Fruit fly (Drosophila melanogaster) whole organism, embryonic: ENCODE measurements around the gene Or94b.
A peak's percentile ranks its signal among the peaks of the same experiment; 100 is the strongest.

Experiments used
- Abd-B ChIP-seq: fragments of 200-800 bp; sonication (Bioruptor generic); optimal IDR thresholded peaks from 2 replicates; lab custom pipeline; 2018; ENCODE audit warnings: missing biosample characterization, mild to moderate bottlenecking, missing genetic modification characterization, moderate library complexity
- Adf1 ChIP-seq: fragments of 200-800 bp; sonication (Bioruptor generic); IDR thresholded peaks from 2 replicates; pipeline ENCODE4 v1.3.6; 2022; ENCODE audit warnings: missing biosample characterization, missing genetic modification characterization
- BEAF-32 ChIP-seq: fragments of 200-800 bp; sonication (Bioruptor generic); optimal IDR thresholded peaks from 3 replicates; lab custom pipeline; 2017; ENCODE audit warnings: missing biosample characterization, missing genetic modification characterization, mild to moderate bottlenecking, moderate library complexity, missing genetic modification reagents
- CG10979 ChIP-seq: fragments of 200-800 bp; sonication (Bioruptor generic); optimal IDR thresholded peaks from 2 replicates; lab custom pipeline; 2018; ENCODE audit warnings: missing biosample characterization, mild to moderate bottlenecking, missing genetic modification characterization, moderate library complexity
- CG12071 ChIP-seq: fragments of 200-800 bp; sonication (Bioruptor generic); optimal IDR thresholded peaks from 3 replicates; lab custom pipeline; 2018; ENCODE audit warnings: missing biosample characterization, mild to moderate bottlenecking, missing genetic modification characterization
- CG1602 ChIP-seq: fragments of 200-800 bp; sonication (Bioruptor generic); optimal IDR thresholded peaks from 3 replicates; lab custom pipeline; 2016; ENCODE audit warnings: missing biosample characterization, missing genetic modification characterization
- CG1647 ChIP-seq: fragments of 200-800 bp; sonication (Bioruptor generic); optimal IDR thresholded peaks from 3 replicates; lab custom pipeline; 2016; ENCODE audit warnings: missing biosample characterization, missing genetic modification characterization
- CG16815 ChIP-seq: fragments of 200-800 bp; sonication (Bioruptor generic); optimal IDR thresholded peaks from 3 replicates; lab custom pipeline; 2017; ENCODE audit warnings: missing biosample characterization, mild to moderate bottlenecking, missing genetic modification characterization
- CG18262 ChIP-seq: fragments of 200-800 bp; optimal IDR thresholded peaks from 3 replicates; lab custom pipeline; 2019; ENCODE audit warnings: missing biosample characterization, mild to moderate bottlenecking, missing genetic modification characterization, moderate library complexity
- CG18476 ChIP-seq: fragments of 200-800 bp; sonication (Bioruptor generic); optimal IDR thresholded peaks from 2 replicates; lab custom pipeline; 2016; ENCODE audit warnings: missing biosample characterization, mild to moderate bottlenecking, missing genetic modification characterization
- CG2712 ChIP-seq: fragments of 200-800 bp; optimal IDR thresholded peaks from 3 replicates; lab custom pipeline; 2019; ENCODE audit warnings: missing biosample characterization, mild to moderate bottlenecking, missing genetic modification characterization, moderate library complexity
- CG31441 ChIP-seq: fragments of 200-800 bp; sonication (Bioruptor generic); IDR thresholded peaks from 2 replicates; pipeline ENCODE4 v1.3.6; 2022; ENCODE audit warnings: missing biosample characterization, missing genetic modification characterization
- CG32772 ChIP-seq: fragments of 200-800 bp; sonication (Bioruptor generic); IDR thresholded peaks from 2 replicates; pipeline ENCODE4 v1.3.6; 2022; ENCODE audit warnings: missing biosample characterization, missing genetic modification characterization
- CG4360 ChIP-seq: fragments of 200-800 bp; sonication (Bioruptor generic); IDR thresholded peaks from 2 replicates; pipeline ENCODE4 v1.3.6; 2022; ENCODE audit warnings: missing biosample characterization, missing genetic modification characterization
- CG4404 ChIP-seq: fragments of 200-800 bp; sonication (Bioruptor generic); IDR thresholded peaks from 2 replicates; pipeline ENCODE4 v1.3.6; 2022; ENCODE audit warnings: missing biosample characterization, missing genetic modification characterization
- CG6654 ChIP-seq: fragments of 200-800 bp; sonication (Bioruptor generic); optimal IDR thresholded peaks from 2 replicates; lab custom pipeline; 2017; ENCODE audit warnings: missing biosample characterization, mild to moderate bottlenecking, missing genetic modification characterization
- CG6683 ChIP-seq: fragments of 200-800 bp; sonication (Bioruptor generic); optimal IDR thresholded peaks from 2 replicates; lab custom pipeline; 2017; ENCODE audit warnings: missing biosample characterization, mild to moderate bottlenecking, missing genetic modification characterization, missing genetic modification reagents
- CG6791 ChIP-seq: fragments of 200-800 bp; sonication (Bioruptor generic); IDR thresholded peaks from 3 replicates; pipeline ENCODE4 v1.3.6; 2022; ENCODE audit warnings: missing biosample characterization, missing genetic modification characterization; ENCODE audit not compliant: partially characterized antibody
- CG7271 ChIP-seq: fragments of 200-800 bp; sonication (Bioruptor generic); optimal IDR thresholded peaks from 2 replicates; lab custom pipeline; 2018; ENCODE audit warnings: missing biosample characterization, mild to moderate bottlenecking, missing genetic modification characterization, moderate library complexity
- CG7928 ChIP-seq: fragments of 200-800 bp; sonication (Bioruptor generic); optimal IDR thresholded peaks from 2 replicates; lab custom pipeline; 2017; ENCODE audit warnings: missing biosample characterization, mild to moderate bottlenecking, missing genetic modification characterization
- CG7987 ChIP-seq: fragments of 200-800 bp; sonication (Bioruptor generic); optimal IDR thresholded peaks from 2 replicates; lab custom pipeline; 2018; ENCODE audit warnings: missing biosample characterization, mild to moderate bottlenecking, missing genetic modification characterization, moderate library complexity
- CG8290 ChIP-seq, 3 experiments: fragments of 200-800 bp; sonication (Bioruptor generic); optimal IDR thresholded peaks; 2 replicates each; lab custom pipeline; 2016 to 2019; ENCODE audit warnings: missing biosample characterization in 3 of 3, missing genetic modification characterization in 3 of 3, mild to moderate bottlenecking in 2 of 3, moderate library complexity in 1 of 3
- CG9876 ChIP-seq: fragments of 200-800 bp; sonication (Bioruptor generic); optimal IDR thresholded peaks from 2 replicates; lab custom pipeline; 2016; ENCODE audit warnings: missing biosample characterization, missing genetic modification characterization
- Elba2 ChIP-seq: fragments of 200-800 bp; sonication (Bioruptor generic); optimal IDR thresholded peaks from 3 replicates; lab custom pipeline; 2016; ENCODE audit warnings: missing biosample characterization, missing genetic modification characterization
- Lim3 ChIP-seq: fragments of 200-800 bp; sonication (Bioruptor generic); IDR thresholded peaks from 2 replicates; pipeline ENCODE4 v1.3.6; 2022; ENCODE audit warnings: missing biosample characterization, missing genetic modification characterization
- Meics ChIP-seq: fragments of 200-800 bp; sonication (Bioruptor generic); optimal IDR thresholded peaks from 2 replicates; lab custom pipeline; 2017; ENCODE audit warnings: missing biosample characterization, mild to moderate bottlenecking, missing genetic modification characterization
- Ptx1 ChIP-seq: fragments of 200-800 bp; sonication (Bioruptor generic); IDR thresholded peaks from 2 replicates; pipeline ENCODE4 v1.3.6; 2022; ENCODE audit warnings: missing biosample characterization, missing genetic modification characterization
- Rfx ChIP-seq: fragments of 200-800 bp; sonication (Bioruptor generic); IDR thresholded peaks from 2 replicates; pipeline ENCODE4 v1.3.6; 2022; ENCODE audit warnings: missing biosample characterization, missing genetic modification characterization
- Rx ChIP-seq: fragments of 200-800 bp; sonication (Bioruptor generic); IDR thresholded peaks from 2 replicates; pipeline ENCODE4 v1.3.6; 2022; ENCODE audit warnings: missing biosample characterization, missing genetic modification characterization
- Side ChIP-seq: fragments of 200-800 bp; sonication (Bioruptor generic); optimal IDR thresholded peaks from 2 replicates; lab custom pipeline; 2016; ENCODE audit warnings: missing biosample characterization, missing genetic modification characterization
- TFAM ChIP-seq: fragments of 200-800 bp; sonication (Bioruptor generic); optimal IDR thresholded peaks from 2 replicates; lab custom pipeline; 2017; ENCODE audit warnings: missing biosample characterization, missing genetic modification characterization, inconsistent platforms
- aop ChIP-seq: fragments of 200-800 bp; sonication (Bioruptor generic); IDR thresholded peaks from 2 replicates; pipeline ENCODE4 v1.3.6; 2022; ENCODE audit warnings: missing biosample characterization, missing genetic modification characterization
- cg ChIP-seq: fragments of 200-800 bp; sonication (Bioruptor generic); optimal IDR thresholded peaks from 3 replicates; lab custom pipeline; 2019; ENCODE audit warnings: missing biosample characterization, mild to moderate bottlenecking, missing genetic modification characterization, moderate library complexity
- da ChIP-seq: fragments of 200-800 bp; sonication (Bioruptor generic); optimal IDR thresholded peaks from 2 replicates; lab custom pipeline; 2016; ENCODE audit warnings: missing biosample characterization, missing genetic modification characterization
- dmrt11E ChIP-seq: fragments of 200-800 bp; sonication (Bioruptor generic); optimal IDR thresholded peaks from 3 replicates; lab custom pipeline; 2018; ENCODE audit warnings: missing biosample characterization, mild to moderate bottlenecking, missing genetic modification characterization, moderate library complexity
- eve ChIP-seq, 2 experiments: fragments of >200 bp; optimal IDR thresholded peaks; 2 replicates each; lab custom pipeline; 2017; ENCODE audit warnings: missing biosample characterization in 2 of 2, missing genetic modification characterization in 2 of 2
- fd3F ChIP-seq: fragments of 200-800 bp; sonication (Bioruptor generic); optimal IDR thresholded peaks from 2 replicates; lab custom pipeline; 2018; ENCODE audit warnings: missing biosample characterization, mild to moderate bottlenecking, missing genetic modification characterization, moderate library complexity
- fd64A ChIP-seq: fragments of 200-800 bp; sonication (Bioruptor generic); optimal IDR thresholded peaks from 3 replicates; lab custom pipeline; 2018; ENCODE audit warnings: missing biosample characterization, mild to moderate bottlenecking, missing genetic modification characterization
- gem ChIP-seq: fragments of 200-800 bp; sonication (Bioruptor generic); optimal IDR thresholded peaks from 2 replicates; lab custom pipeline; 2019; ENCODE audit warnings: missing biosample characterization, mild to moderate bottlenecking, missing genetic modification characterization, moderate library complexity
- onecut ChIP-seq: fragments of 200-800 bp; sonication (Bioruptor generic); IDR thresholded peaks from 2 replicates; pipeline ENCODE4 v1.3.6; 2022; ENCODE audit warnings: missing biosample characterization, missing genetic modification characterization
- row ChIP-seq: fragments of 200-800 bp; sonication (Bioruptor generic); IDR thresholded peaks from 3 replicates; pipeline ENCODE4 v1.3.6; 2022; ENCODE audit warnings: missing biosample characterization, missing genetic modification characterization
- sd ChIP-seq: fragments of 200-800 bp; sonication (Bioruptor generic); optimal IDR thresholded peaks from 3 replicates; lab custom pipeline; 2018; ENCODE audit warnings: missing biosample characterization, mild to moderate bottlenecking, missing genetic modification characterization, moderate library complexity
- sens ChIP-seq: fragments of 200-800 bp; sonication (Bioruptor generic); peaks from one replicate; lab custom pipeline; 2016; ENCODE audit warnings: missing biosample characterization, missing genetic modification characterization
- sisA ChIP-seq: fragments of 200-800 bp; sonication (Bioruptor generic); IDR thresholded peaks from 2 replicates; pipeline ENCODE4 v1.3.6; 2022; ENCODE audit warnings: missing biosample characterization, missing genetic modification characterization
- sug ChIP-seq: fragments of 200-800 bp; optimal IDR thresholded peaks from 2 replicates; lab custom pipeline; 2019; ENCODE audit warnings: missing biosample characterization, mild to moderate bottlenecking, missing genetic modification characterization, moderate library complexity
- tio ChIP-seq: fragments of 200-800 bp; sonication (Bioruptor generic); optimal IDR thresholded peaks from 2 replicates; lab custom pipeline; 2017; ENCODE audit warnings: missing biosample characterization, missing genetic modification characterization, inconsistent platforms
- unc-4 ChIP-seq: fragments of 200-800 bp; sonication (Bioruptor generic); IDR thresholded peaks from 2 replicates; pipeline ENCODE4 v1.3.6; 2022; ENCODE audit warnings: missing biosample characterization, missing genetic modification characterization; ENCODE audit not compliant: partially characterized antibody
- vfl ChIP-seq: fragments of 200-800 bp; sonication (Bioruptor generic); optimal IDR thresholded peaks from 2 replicates; lab custom pipeline; 2016; ENCODE audit warnings: missing biosample characterization, missing genetic modification characterization

Or94b gene

dm6 chr3R:23013482-23013881 lies 24.4 kb downstream of the Or94b start (continued):
- no peak for TF ChIP-seq CG7271 (tag; lab: Kevin White, UChicago)
- no peak for TF ChIP-seq dmrt11E (tag; lab: Kevin White, UChicago)

- no peak for TF ChIP-seq TFAM
- TF ChIP-seq Side: no peak
- 0 out of 3 replicates have a peak, but pooled peaks have one; percentile 7 for TF ChIP-seq row
- TF ChIP-seq CG7928 (GFP tag; lab: Kevin White, UChicago): no peak
- TF ChIP-seq aop (GFP tag; lab: Robert Waterston, UW): 0 out of 2 replicates have a peak, but pooled peaks have one; percentile 49
- no peak for TF ChIP-seq CG18476
- TF ChIP-seq CG1647 (GFP tag; lab: Kevin White, UChicago): no peak
- no peak for TF ChIP-seq fd3F (GFP tag; lab: Kevin White, UChicago)
- TF ChIP-seq CG9876: no peak
- peak; percentile 77 for TF ChIP-seq CG4360 (GFP tag; lab: Robert Waterston, UW)
- TF ChIP-seq unc-4 (GFP tag; lab: Robert Waterston, UW): no peak
- TF ChIP-seq sd (tag; lab: Kevin White, UChicago): no peak
- TF ChIP-seq CG31441 (GFP tag; lab: Robert Waterston, UW): no peak
- no peak for TF ChIP-seq CG4404
- TF ChIP-seq CG10979 (tag; lab: Kevin White, UChicago): peak; percentile 28
- no peak for TF ChIP-seq CG6654 (GFP tag; lab: Kevin White, UChicago)
- no peak for TF ChIP-seq eve (GFP tag; optimal IDR thresholded peaks at IDR 0.05; lab: Kevin White, UChicago)
- TF ChIP-seq Abd-B (GFP tag; lab: Kevin White, UChicago): no peak
- no peak for TF ChIP-seq CG7987 (GFP tag; lab: Kevin White, UChicago)
- no peak for TF ChIP-seq fd64A
- peak; percentile 68 for TF ChIP-seq sens (GFP tag; lab: Kevin White, UChicago)
- TF ChIP-seq da (GFP tag; lab: Kevin White, UChicago): no peak
- TF ChIP-seq Rx: no peak
- no peak for TF ChIP-seq Ptx1 (GFP tag; lab: Robert Waterston, UW)
- no peak for TF ChIP-seq vfl (GFP tag; lab: Kevin White, UChicago)
- no peak for TF ChIP-seq onecut (GFP tag; lab: Robert Waterston, UW)
- TF ChIP-seq CG32772 (GFP tag; lab: Robert Waterston, UW): 0 out of 2 replicates have a peak, but pooled peaks have one; percentile 10
- no peak for TF ChIP-seq sisA (GFP tag; lab: Robert Waterston, UW)
- no peak for TF ChIP-seq CG1602 (GFP tag; lab: Kevin White, UChicago)
- TF ChIP-seq sug: no peak
- peak; percentile 79 for TF ChIP-seq Adf1 (GFP tag; lab: Robert Waterston, UW)
- TF ChIP-seq CG8290 (GFP tag; optimal IDR thresholded peaks at IDR 0.05; lab: Kevin White, UChicago): no peak
- TF ChIP-seq CG8290 (tag; optimal IDR thresholded peaks at IDR 0.05; lab: Kevin White, UChicago): no peak
- no peak for TF ChIP-seq Lim3 (GFP tag; lab: Robert Waterston, UW)
- no peak for TF ChIP-seq CG6683
- no peak for TF ChIP-seq CG16815
- TF ChIP-seq BEAF-32 (GFP tag; lab: Kevin White, UChicago): no peak
- peak; percentile 95 for TF ChIP-seq CG18262 (tag; lab: Kevin White, UChicago)
- no peak for TF ChIP-seq Elba2 (GFP tag; lab: Kevin White, UChicago)
- TF ChIP-seq tio (GFP tag; lab: Kevin White, UChicago): no peak
- no peak for TF ChIP-seq Rfx (GFP tag; lab: Robert Waterston, UW)
- peak; percentile 27 for TF ChIP-seq CG2712 (tag; lab: Kevin White, UChicago)
- no peak for TF ChIP-seq CG6791
- peak; percentile 29 for TF ChIP-seq gem (tag; lab: Kevin White, UChicago)
- no peak for TF ChIP-seq cg (GFP tag; lab: Kevin White, UChicago)
- TF ChIP-seq CG12071 (GFP tag; lab: Kevin White, UChicago): no peak
- no peak for TF ChIP-seq Meics (GFP tag; lab: Kevin White, UChicago)
Measured at dm6 chr3R:23026652-23027427, 37.7 kb downstream of the Or94b start, which contains the start of gene lmd. lmd (minus strand) TSS chr3R:23026713.
